Worm (Caenorhabditis elegans) whole organism, early embryonic: ENCODE measurements around the gene acer-1.
A peak's percentile ranks its signal among the peaks of the same experiment; 100 is the strongest.

ENCODE experiments used
- B0310.2 ChIP-seq: sonication (generic microtip); optimal IDR thresholded peaks from 2 replicates; lab custom pipeline; 2016; ENCODE audit warnings: mild to moderate bottlenecking, missing genetic modification characterization, missing compliant biosample characterization
- F13C5.2 ChIP-seq: sonication (generic microtip); optimal IDR thresholded peaks from 2 replicates; lab custom pipeline; 2017; ENCODE audit warnings: mild to moderate bottlenecking, missing genetic modification characterization, inconsistent platforms, missing compliant biosample characterization
- aly-1 ChIP-seq: sonication (generic microtip); optimal IDR thresholded peaks from 2 replicates; lab custom pipeline; 2016; ENCODE audit warnings: missing genetic modification characterization, missing compliant biosample characterization
- ama-1 ChIP-seq: fragments of 150-350 bp; optimal IDR thresholded peaks from 2 replicates; lab custom pipeline; 2014
- ceh-13 ChIP-seq: fragments of 200-800 bp; sonication (Bioruptor generic); optimal IDR thresholded peaks from 2 replicates; lab custom pipeline; 2018; ENCODE audit warnings: mild to moderate bottlenecking, missing genetic modification characterization, missing compliant biosample characterization
- ceh-36 ChIP-seq: sonication (generic microtip); optimal IDR thresholded peaks from 2 replicates; lab custom pipeline; 2016; ENCODE audit warnings: missing genetic modification characterization, inconsistent platforms, missing compliant biosample characterization
- ets-7 ChIP-seq: sonication (generic microtip); optimal IDR thresholded peaks from 2 replicates; lab custom pipeline; 2016; ENCODE audit warnings: missing genotype, missing genetic modification characterization, missing compliant biosample characterization
- flt-1 ChIP-seq: fragments of 200-800 bp; sonication (Bioruptor generic); IDR thresholded peaks from 2 replicates; pipeline ENCODE4 v1.3.6; 2022; ENCODE audit warnings: missing genetic modification characterization, missing compliant biosample characterization
- hmbx-1 ChIP-seq: sonication (generic microtip); optimal IDR thresholded peaks from 2 replicates; lab custom pipeline; 2016; ENCODE audit warnings: mild to moderate bottlenecking, missing genetic modification characterization, missing compliant biosample characterization
- hmg-4 ChIP-seq: fragments of 200-800 bp; sonication (Bioruptor generic); optimal IDR thresholded peaks from 2 replicates; lab custom pipeline; 2018; ENCODE audit warnings: mild to moderate bottlenecking, missing genetic modification characterization, missing compliant biosample characterization
- hnd-1 ChIP-seq: sonication (generic microtip); optimal IDR thresholded peaks from 2 replicates; lab custom pipeline; 2016; ENCODE audit warnings: missing genetic modification characterization, missing compliant biosample characterization
- pes-1 ChIP-seq: fragments of 200-800 bp; sonication (Bioruptor generic); IDR thresholded peaks from 2 replicates; pipeline ENCODE4 v1.3.6; 2022; ENCODE audit warnings: missing genetic modification reagents, missing genetic modification characterization, missing compliant biosample characterization
- scrt-1 ChIP-seq: fragments of 200-800 bp; sonication (Bioruptor generic); IDR thresholded peaks from 2 replicates; pipeline ENCODE4 v1.3.6; 2022; ENCODE audit warnings: missing genetic modification characterization, missing compliant biosample characterization
- sea-1 ChIP-seq: fragments of 200-800 bp; sonication (Bioruptor generic); conservative IDR thresholded peaks from 2 replicates; pipeline ENCODE4 v1.3.6; 2022; ENCODE audit warnings: missing genetic modification characterization, missing compliant biosample characterization
- tbx-11 ChIP-seq: fragments of 200-800 bp; sonication (Bioruptor generic); IDR thresholded peaks from 2 replicates; pipeline ENCODE4 v1.3.6; 2022; ENCODE audit warnings: missing genetic modification characterization, missing compliant biosample characterization
- tbx-37 ChIP-seq: fragments of 200-800 bp; sonication (Bioruptor generic); conservative IDR thresholded peaks from 2 replicates; pipeline ENCODE4 v1.3.6; 2022; ENCODE audit warnings: missing genetic modification reagents, missing genetic modification characterization, missing compliant biosample characterization
- tra-4 ChIP-seq: sonication (generic microtip); optimal IDR thresholded peaks from 2 replicates; lab custom pipeline; 2017; ENCODE audit warnings: missing genetic modification characterization, missing compliant biosample characterization

Gene acer-1

DNA sequence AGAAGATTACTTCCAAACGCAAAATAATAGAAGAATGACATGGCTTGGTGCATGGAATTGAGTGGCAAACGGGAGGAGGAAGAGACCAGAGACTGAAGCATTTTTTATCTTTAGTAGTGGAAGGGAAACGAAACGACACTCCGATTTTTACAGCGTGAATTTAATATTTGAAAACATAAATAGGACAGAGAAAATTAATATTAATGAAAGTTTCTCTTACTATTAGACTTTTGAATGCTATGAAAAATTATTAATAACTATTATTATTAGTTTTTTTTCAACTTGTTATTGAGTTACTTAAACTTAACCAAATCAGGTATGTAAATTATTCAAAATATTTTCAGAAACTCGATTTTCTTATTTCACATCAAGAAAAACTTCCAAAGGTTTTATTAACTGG lies 10.1 kb downstream of the acer-1 start, which contains the start of gene C44B7.7:
Gene C44B7.7, minus strand, starts transcription at position 101 of the 400 bp plus-strand sequence.
- TF ChIP-seq pes-1, result no peak
- TF ChIP-seq hmbx-1 (tag; lab: Kevin White, UChicago), result no peak
- TF ChIP-seq sea-1 (GFP tag; lab: Robert Waterston, UW), result no peak
- no peak for TF ChIP-seq tra-4 (tag; lab: Kevin White, UChicago)
- no peak for TF ChIP-seq scrt-1
- no peak for TF ChIP-seq ceh-36
- TF ChIP-seq aly-1, result no peak
- no peak for TF ChIP-seq tbx-37 (GFP tag; lab: Robert Waterston, UW)
- no peak for TF ChIP-seq hmg-4 (GFP tag; lab: Kevin White, UChicago)
- TF ChIP-seq F13C5.2 (tag; lab: Kevin White, UChicago), result no peak
- TF ChIP-seq tbx-11 (GFP tag; lab: Robert Waterston, UW), result no peak
- TF ChIP-seq ets-7, result no peak
- TF ChIP-seq ceh-13 (GFP tag; lab: Kevin White, UChicago), result no peak
- TF ChIP-seq B0310.2, result no peak
- no peak for TF ChIP-seq flt-1
- no peak for TF ChIP-seq hnd-1 (tag; lab: Kevin White, UChicago)
- TF ChIP-seq ama-1 (lab: Kevin White, UChicago), result no peak

DNA sequence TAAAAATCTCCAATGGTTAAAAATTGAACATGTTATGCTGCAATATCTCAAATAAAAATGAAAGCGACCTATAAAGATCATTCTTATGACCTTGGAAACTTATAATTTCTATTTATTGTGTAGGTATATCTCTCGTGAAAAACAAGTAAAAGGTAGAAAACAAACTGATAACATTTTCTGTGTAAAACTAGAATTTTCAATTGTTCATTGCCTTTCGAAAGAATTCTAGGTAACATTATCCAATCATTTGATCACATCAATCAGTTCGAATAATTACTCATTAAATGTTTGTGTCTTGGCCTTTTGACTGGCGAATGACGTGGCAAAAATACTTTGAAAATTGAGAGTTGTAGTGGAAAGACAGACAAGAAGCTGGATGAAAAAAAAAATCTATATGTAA lies 12.3 kb downstream of the acer-1 start:
- TF ChIP-seq ets-7 (no peak), tbx-37 (GFP tag; lab: Robert Waterston, UW) (no peak), tra-4 (tag; lab: Kevin White, UChicago) (no peak), ama-1 (lab: Kevin White, UChicago) (no peak), F13C5.2 (tag; lab: Kevin White, UChicago) (no peak), ceh-36 (no peak), hmbx-1 (tag; lab: Kevin White, UChicago) (no peak), flt-1 (no peak)

- TF ChIP-seq pes-1 (no peak), hmg-4 (GFP tag; lab: Kevin White, UChicago) (no peak), hnd-1 (tag; lab: Kevin White, UChicago) (no peak), flt-1 (no peak)
These were observed 13.2 kb downstream of the acer-1 start, which contains the start of gene slc-36.5 for ce11 chrII:6876957-6877356. slc-36.5 (minus strand) TSS chrII:6877057.

ce11 chrII:6872493-6872892 lies 17.7 kb downstream of the acer-1 start, which contains the start of gene C44B7.5:
C44B7.5 (minus strand) TSS chrII:6872593.
- TF ChIP-seq tra-4 (tag; lab: Kevin White, UChicago), result no peak
- TF ChIP-seq F13C5.2 (tag; lab: Kevin White, UChicago), result no peak
- no peak for TF ChIP-seq B0310.2
- TF ChIP-seq flt-1, result no peak
- TF ChIP-seq ceh-36, result no peak
- TF ChIP-seq ets-7, result no peak
- TF ChIP-seq ceh-13 (GFP tag; lab: Kevin White, UChicago), result no peak
- TF ChIP-seq aly-1, result no peak
- no peak for TF ChIP-seq sea-1 (GFP tag; lab: Robert Waterston, UW)
- no peak for TF ChIP-seq hnd-1 (tag; lab: Kevin White, UChicago)
- TF ChIP-seq hmbx-1 (tag; lab: Kevin White, UChicago), result no peak
- TF ChIP-seq tbx-37 (GFP tag; lab: Robert Waterston, UW), result no peak
- TF ChIP-seq pes-1, result no peak
- no peak for TF ChIP-seq scrt-1
- no peak for TF ChIP-seq tbx-11 (GFP tag; lab: Robert Waterston, UW)
- TF ChIP-seq ama-1 (lab: Kevin White, UChicago), result no peak
- TF ChIP-seq hmg-4 (GFP tag; lab: Kevin White, UChicago), result no peak

ce11 chrII:6870803-6871202 lies 19.4 kb downstream of the acer-1 start, which contains the start of gene clhm-1:
clhm-1 (minus strand) TSS chrII:6871009.
- no peak for TF ChIP-seq aly-1
- TF ChIP-seq tbx-11 (GFP tag; lab: Robert Waterston, UW), result no peak
- no peak for TF ChIP-seq pes-1
- TF ChIP-seq ets-7, result no peak
- no peak for TF ChIP-seq ceh-13 (GFP tag; lab: Kevin White, UChicago)
- TF ChIP-seq hnd-1 (tag; lab: Kevin White, UChicago), result no peak

DNA sequence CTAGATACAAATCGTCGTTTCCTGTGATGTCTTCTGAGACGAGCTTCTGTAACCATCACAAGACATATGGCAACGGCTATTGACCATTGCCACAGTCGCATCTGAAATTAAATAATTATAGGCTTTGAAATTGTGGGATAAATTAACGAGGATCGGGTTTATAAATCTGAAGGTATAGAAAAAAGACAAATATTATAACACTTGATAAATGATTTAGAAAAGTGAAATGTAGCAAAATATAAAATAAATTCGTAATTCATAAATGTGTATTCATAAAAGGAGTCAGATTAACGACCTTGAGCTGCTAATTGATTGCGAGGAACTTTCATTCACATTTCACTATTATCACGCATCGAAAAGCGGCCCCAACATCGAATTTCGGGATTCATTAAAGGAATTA lies 26.5 kb downstream of the acer-1 start, which contains the start of gene aff-1:
Gene aff-1, minus strand, starts transcription at position 101 of the 400 bp plus-strand sequence.
- TF ChIP-seq F13C5.2 (tag; lab: Kevin White, UChicago), result no peak
- no peak for TF ChIP-seq hnd-1 (tag; lab: Kevin White, UChicago)
- no peak for TF ChIP-seq ceh-36
- no peak for TF ChIP-seq hmbx-1 (tag; lab: Kevin White, UChicago)
- TF ChIP-seq tbx-11 (GFP tag; lab: Robert Waterston, UW), result no peak
- no peak for TF ChIP-seq hmg-4 (GFP tag; lab: Kevin White, UChicago)
- no peak for TF ChIP-seq ama-1 (lab: Kevin White, UChicago)
- no peak for TF ChIP-seq tra-4 (tag; lab: Kevin White, UChicago)
- no peak for TF ChIP-seq B0310.2
- TF ChIP-seq tbx-37 (GFP tag; lab: Robert Waterston, UW), result no peak
- TF ChIP-seq scrt-1, result no peak

DNA sequence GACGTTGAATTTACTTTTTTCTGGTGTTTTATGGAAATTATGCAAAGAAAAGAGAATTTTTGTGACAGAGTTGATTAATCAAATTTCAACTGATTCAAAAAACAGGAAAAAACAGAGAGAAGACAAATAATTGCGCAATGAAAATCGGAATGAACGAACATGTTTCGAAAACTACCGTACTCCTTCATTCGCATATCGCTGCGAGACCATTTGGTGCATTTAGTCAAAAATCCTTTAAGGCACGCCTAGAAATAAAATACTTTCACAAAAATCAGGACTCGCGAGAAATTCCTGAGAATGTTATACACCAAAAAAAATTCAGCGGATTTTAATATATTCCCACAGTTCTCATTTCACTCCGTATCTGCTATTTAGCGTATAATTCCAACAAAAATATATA lies 30.2 kb downstream of the acer-1 start:
- TF ChIP-seq hmbx-1 (tag; lab: Kevin White, UChicago), result no peak
- no peak for TF ChIP-seq B0310.2
- no peak for TF ChIP-seq ama-1 (lab: Kevin White, UChicago)
- TF ChIP-seq tra-4 (tag; lab: Kevin White, UChicago), result no peak
- no peak for TF ChIP-seq tbx-11 (GFP tag; lab: Robert Waterston, UW)
- TF ChIP-seq flt-1, result no peak

DNA sequence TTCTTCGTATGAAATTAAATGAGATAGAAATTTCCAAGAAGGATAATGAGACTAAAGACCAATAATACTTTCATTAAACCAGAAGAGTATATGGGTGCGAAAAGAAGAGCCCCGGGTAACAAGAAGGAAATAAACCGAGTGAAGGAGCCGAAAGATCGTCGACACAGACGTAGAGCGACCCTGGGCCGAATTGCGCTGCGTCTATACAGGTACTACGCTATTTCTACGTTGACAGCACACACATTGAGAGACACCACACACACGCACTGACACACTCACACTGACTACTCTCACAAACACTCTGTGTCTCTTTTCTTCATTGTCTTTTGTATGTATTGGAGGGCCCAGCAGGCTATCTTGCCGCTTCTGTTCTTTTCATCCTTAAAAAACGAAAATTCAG lies 31.4 kb downstream of the acer-1 start:
- TF ChIP-seq hnd-1 (tag; lab: Kevin White, UChicago), result peak; percentile 10
- peak; percentile 38 for TF ChIP-seq ceh-36
- 0 out of 2 replicates have a peak, but pooled peaks have one; percentile 59 for TF ChIP-seq scrt-1
- peak; percentile 63 for TF ChIP-seq hmg-4 (GFP tag; lab: Kevin White, UChicago)
- TF ChIP-seq F13C5.2 (tag; lab: Kevin White, UChicago), result peak; percentile 27
- no peak for TF ChIP-seq ama-1 (lab: Kevin White, UChicago)
- TF ChIP-seq tra-4 (tag; lab: Kevin White, UChicago), result no peak
